Worm (Caenorhabditis elegans) whole organism, L4 larva: ENCODE data around the gene F17E9.2.

Source experiments
- D1046.2 ChIP-seq: fragments of 200-800 bp; sonication (Bioruptor generic); IDR thresholded peaks from 2 replicates; pipeline ENCODE4 v1.3.6; 2022; ENCODE audit warnings: missing genetic modification characterization, missing compliant biosample characterization
- F26F4.8 ChIP-seq: fragments of 200-800 bp; sonication (Bioruptor generic); conservative IDR thresholded peaks from 2 replicates; pipeline ENCODE4 v1.3.6; 2022; ENCODE audit warnings: missing genetic modification characterization, missing compliant biosample characterization
- F37D6.2 ChIP-seq: sonication (generic microtip); optimal IDR thresholded peaks from 2 replicates; lab custom pipeline; 2016; ENCODE audit warnings: mild to moderate bottlenecking, missing genetic modification characterization, missing compliant biosample characterization
- T20F7.1 ChIP-seq: fragments of 200-800 bp; sonication (Bioruptor generic); optimal IDR thresholded peaks from 2 replicates; lab custom pipeline; 2018; ENCODE audit warnings: mild to moderate bottlenecking, missing genetic modification characterization, missing compliant biosample characterization
- Y5F2A.4 ChIP-seq: fragments of 200-800 bp; sonication (Bioruptor generic); optimal IDR thresholded peaks from 2 replicates; lab custom pipeline; 2018; ENCODE audit warnings: mild to moderate bottlenecking, missing genetic modification characterization, missing compliant biosample characterization
- ZK337.2 ChIP-seq: fragments of 200-800 bp; sonication (Bioruptor generic); IDR thresholded peaks from 2 replicates; pipeline ENCODE4 v1.3.6; 2022; ENCODE audit warnings: missing genetic modification reagents, missing genetic modification characterization, missing compliant biosample characterization
- aha-1 ChIP-seq: fragments of 150-350 bp; peaks from one replicate; lab custom pipeline; 2014; ENCODE audit warnings: missing biosample characterization, missing genetic modification characterization
- attf-4 ChIP-seq: sonication (generic microtip); optimal IDR thresholded peaks from 3 replicates; lab custom pipeline; 2017; ENCODE audit warnings: missing biosample characterization, missing genetic modification characterization
- ceh-20 ChIP-seq: fragments of 200-800 bp; sonication (Bioruptor generic); IDR thresholded peaks from 2 replicates; pipeline ENCODE4 v1.3.6; 2022; ENCODE audit warnings: missing genetic modification reagents, missing genetic modification characterization, missing compliant biosample characterization
- ceh-44 ChIP-seq: fragments of 200-800 bp; sonication (Bioruptor generic); IDR thresholded peaks from 2 replicates; pipeline ENCODE4 v1.3.6; 2022; ENCODE audit warnings: missing genetic modification reagents, missing genetic modification characterization, missing compliant biosample characterization
- ceh-62 ChIP-seq: sonication (generic microtip); optimal IDR thresholded peaks from 2 replicates; lab custom pipeline; 2017; ENCODE audit warnings: missing biosample characterization, missing genetic modification characterization
- ceh-82 ChIP-seq: sonication (generic microtip); optimal IDR thresholded peaks from 2 replicates; lab custom pipeline; 2017; ENCODE audit warnings: missing biosample characterization, missing genetic modification characterization
- cey-2 ChIP-seq: sonication (generic microtip); optimal IDR thresholded peaks from 3 replicates; lab custom pipeline; 2017; ENCODE audit warnings: missing genetic modification characterization, mild to moderate bottlenecking, missing compliant biosample characterization, antibody characterized with exemption, borderline replicate concordance; ENCODE audit not compliant: insufficient read depth
- ctbp-1 ChIP-seq: fragments of 200-800 bp; sonication (Bioruptor generic); IDR thresholded peaks from 2 replicates; pipeline ENCODE4 v1.3.6; 2022; ENCODE audit warnings: missing genetic modification reagents, missing genetic modification characterization, missing compliant biosample characterization
- daf-16 ChIP-seq, 3 experiments: sonication (generic microtip); optimal IDR thresholded peaks; 2 replicates each; lab custom pipeline; 2016 to 2017; ENCODE audit warnings: missing genetic modification characterization in 3 of 3, missing genetic modification reagents in 3 of 3, mild to moderate bottlenecking in 2 of 3, missing compliant biosample characterization in 2 of 3, missing biosample characterization in 1 of 3, moderate library complexity in 1 of 3
- daf-19 ChIP-seq: fragments of 200-800 bp; sonication (Bioruptor generic); conservative IDR thresholded peaks from 2 replicates; pipeline ENCODE4 v1.3.6; 2022; ENCODE audit warnings: missing genetic modification characterization, missing compliant biosample characterization
- daf-8 ChIP-seq: fragments of 200-800 bp; sonication (Bioruptor generic); IDR thresholded peaks from 2 replicates; pipeline ENCODE4 v1.3.6; 2022; ENCODE audit warnings: missing genetic modification characterization, missing compliant biosample characterization
- dmd-8 ChIP-seq: fragments of 200-800 bp; sonication (Bioruptor generic); IDR thresholded peaks from 2 replicates; pipeline ENCODE4 v1.3.6; 2022; ENCODE audit warnings: missing genetic modification characterization, missing compliant biosample characterization
- jun-1 ChIP-seq: fragments of 150-350 bp; optimal IDR thresholded peaks from 2 replicates; lab custom pipeline; 2014; ENCODE audit warnings: missing biosample characterization, missing genetic modification reagents, missing genetic modification characterization
- lin-1 ChIP-seq: fragments of 200-800 bp; sonication (Bioruptor generic); IDR thresholded peaks from 2 replicates; pipeline ENCODE4 v1.3.6; 2022; ENCODE audit warnings: missing genetic modification reagents, missing genetic modification characterization, missing compliant biosample characterization
- lin-39 ChIP-seq: fragments of 150-350 bp; optimal IDR thresholded peaks from 2 replicates; lab custom pipeline; 2014; ENCODE audit warnings: missing biosample characterization, missing genetic modification reagents, missing genetic modification characterization
- madf-9 ChIP-seq: fragments of 200-800 bp; sonication (Bioruptor generic); conservative IDR thresholded peaks from 2 replicates; pipeline ENCODE4 v1.3.6; 2022; ENCODE audit warnings: missing genetic modification reagents, missing genetic modification characterization, missing compliant biosample characterization
- mdt-29 ChIP-seq: fragments of 200-800 bp; sonication (Bioruptor generic); IDR thresholded peaks from 2 replicates; pipeline ENCODE4 v1.3.6; 2022; ENCODE audit warnings: missing genetic modification reagents, missing genetic modification characterization, missing compliant biosample characterization
- mep-1 ChIP-seq: fragments of 150-350 bp; sonication (generic microtip); optimal IDR thresholded peaks from 3 replicates; lab custom pipeline; 2014; ENCODE audit warnings: missing biosample characterization, missing genetic modification characterization
- nhr-28 ChIP-seq: fragments of 150-350 bp; optimal IDR thresholded peaks from 2 replicates; lab custom pipeline; 2014; ENCODE audit warnings: missing biosample characterization, missing genetic modification characterization
- nhr-76 ChIP-seq: fragments of 150-350 bp; optimal IDR thresholded peaks from 2 replicates; lab custom pipeline; 2014; ENCODE audit warnings: missing biosample characterization, missing genetic modification characterization
- pha-4 ChIP-seq, 2 experiments: fragments of 150-350 bp in 1 of 2; fragments of 200-800 bp in 1 of 2; sonication (Bioruptor generic) in 1 of 2; IDR thresholded peaks in 1 of 2; optimal IDR thresholded peaks in 1 of 2; 2 replicates each; pipeline versions ENCODE4 v1.3.6 to Lab custom; 2014 to 2022; ENCODE audit warnings: missing genetic modification characterization in 2 of 2, missing genetic modification reagents in 2 of 2, missing biosample characterization in 1 of 2, missing compliant biosample characterization in 1 of 2
- php-3 ChIP-seq: fragments of 200-800 bp; sonication (Bioruptor generic); IDR thresholded peaks from 2 replicates; pipeline ENCODE4 v1.3.6; 2022; ENCODE audit warnings: missing genetic modification reagents, missing genetic modification characterization, missing compliant biosample characterization
- pqm-1 ChIP-seq: sonication (generic microtip); optimal IDR thresholded peaks from 2 replicates; lab custom pipeline; 2017; ENCODE audit warnings: missing biosample characterization, missing genetic modification characterization
- sdz-12 ChIP-seq: fragments of 200-800 bp; sonication (Bioruptor generic); optimal IDR thresholded peaks from 2 replicates; lab custom pipeline; 2018; ENCODE audit warnings: mild to moderate bottlenecking, missing genetic modification characterization, missing compliant biosample characterization
- snpc-1.2 ChIP-seq: fragments of 200-800 bp; sonication (Bioruptor generic); IDR thresholded peaks from 2 replicates; pipeline ENCODE4 v1.3.6; 2022; ENCODE audit warnings: missing genetic modification reagents, missing genetic modification characterization, missing compliant biosample characterization
- tra-1 ChIP-seq: fragments of 200-800 bp; sonication (Bioruptor generic); IDR thresholded peaks from 2 replicates; pipeline ENCODE4 v1.3.6; 2022; ENCODE audit warnings: missing genetic modification reagents, missing genetic modification characterization, missing compliant biosample characterization
- unc-62 ChIP-seq, 3 experiments: fragments of 150-350 bp in 1 of 3; sonication (generic microtip); optimal IDR thresholded peaks in 2 of 3; peaks in 1 of 3; 1 replicate in 1 of 3; 2 replicates in 2 of 3; lab custom pipeline; 2014 to 2017; ENCODE audit warnings: missing biosample characterization in 3 of 3, missing genetic modification characterization in 3 of 3, missing genetic modification reagents in 3 of 3, missing genotype in 1 of 3
- vab-7 ChIP-seq: fragments of 200-800 bp; sonication (Bioruptor generic); IDR thresholded peaks from 2 replicates; pipeline ENCODE4 v1.3.6; 2022; ENCODE audit warnings: missing genetic modification reagents, missing genetic modification characterization, missing compliant biosample characterization
- zfp-2 ChIP-seq: sonication (generic microtip); optimal IDR thresholded peaks from 2 replicates; lab custom pipeline; 2016; ENCODE audit warnings: mild to moderate bottlenecking, missing genetic modification characterization, missing compliant biosample characterization
- zfp-3 ChIP-seq: fragments of 200-800 bp; sonication (Bioruptor generic); conservative IDR thresholded peaks from 2 replicates; pipeline ENCODE4 v1.3.6; 2022; ENCODE audit warnings: missing genetic modification reagents, missing genetic modification characterization, missing compliant biosample characterization

F17E9.2 gene

ce11 chrIV:8358492-8358891, 2.8 kb downstream of the F17E9.2 start, which contains the start of gene D2096.13:
Gene D2096.13 (minus strand): TSS chrIV:8358592.
- TF ChIP-seq zfp-3 (GFP tag; lab: Robert Waterston, UW) (no peak), aha-1 (tag; lab: Kevin White, UChicago) (peak; percentile 35), ZK337.2 (GFP tag; lab: Robert Waterston, UW) (no peak)
- TF ChIP-seq, all 104 proteins: peak for 1

ce11 chrIV:8359716-8360407, 4.2 kb downstream of the F17E9.2 start, which contains the start of gene D2096.5:
Gene D2096.5 (minus strand): TSS chrIV:8359766.
- no peak for TF ChIP-seq ZK337.2 (GFP tag; lab: Robert Waterston, UW)
- no peak for TF ChIP-seq F37D6.2 (tag; lab: Kevin White, UChicago)
- TF ChIP-seq ceh-20 (GFP tag; lab: Robert Waterston, UW) = no peak
- no peak for TF ChIP-seq pqm-1 (tag; lab: Kevin White, UChicago)
- TF ChIP-seq daf-19 (GFP tag; lab: Robert Waterston, UW) = no peak
- TF ChIP-seq php-3 (GFP tag; lab: Robert Waterston, UW) = no peak
- TF ChIP-seq aha-1 (tag; lab: Kevin White, UChicago) = no peak
- no peak for TF ChIP-seq lin-39
- no peak for TF ChIP-seq attf-4 (tag; lab: Kevin White, UChicago)
- no peak for TF ChIP-seq snpc-1.2
- no peak for TF ChIP-seq mdt-29 (GFP tag; lab: Robert Waterston, UW)
- no peak for TF ChIP-seq dmd-8 (GFP tag; lab: Robert Waterston, UW)
- no peak for TF ChIP-seq daf-16 (GFP tag; optimal IDR thresholded peaks at IDR 0.05; lab: Kevin White, UChicago)
- peak; percentile 44 for TF ChIP-seq daf-16 (tag; optimal IDR thresholded peaks at IDR 0.05; lab: Kevin White, UChicago)
- peak; percentile 29 for TF ChIP-seq nhr-28 (tag; lab: Kevin White, UChicago)
- TF ChIP-seq mep-1 (tag; lab: Kevin White, UChicago) = no peak
- no peak for TF ChIP-seq pha-4 (GFP tag; IDR thresholded peaks at IDR 0.05; lab: Robert Waterston, UW)
- peak; percentile 29 for TF ChIP-seq pha-4 (tag; optimal IDR thresholded peaks at IDR 0.05; lab: Kevin White, UChicago)
- TF ChIP-seq ceh-82 = no peak
- no peak for TF ChIP-seq vab-7
- TF ChIP-seq ctbp-1 (GFP tag; lab: Robert Waterston, UW) = no peak
- no peak for TF ChIP-seq T20F7.1 (GFP tag; lab: Kevin White, UChicago)
- no peak for TF ChIP-seq madf-9 (GFP tag; lab: Robert Waterston, UW)
- TF ChIP-seq ceh-44 = no peak
- no peak for TF ChIP-seq jun-1 (tag; lab: Kevin White, UChicago)

- no peak for TF ChIP-seq sdz-12 (GFP tag; lab: Kevin White, UChicago)
- no peak for TF ChIP-seq ceh-62
- TF ChIP-seq lin-1 = no peak
- no peak for TF ChIP-seq F26F4.8 (GFP tag; lab: Robert Waterston, UW)
- TF ChIP-seq daf-19 (GFP tag; lab: Robert Waterston, UW) = no peak
- no peak for TF ChIP-seq daf-16 (GFP tag; optimal IDR thresholded peaks at IDR 0.05; lab: Kevin White, UChicago)
- TF ChIP-seq daf-16 (tag; optimal IDR thresholded peaks at IDR 0.05; lab: Kevin White, UChicago) = peak; percentile 33
- TF ChIP-seq, all 104 proteins: peak for 1
Measured at ce11 chrIV:8360817-8361216, 5.1 kb downstream of the F17E9.2 start, which contains the start of gene sqv-1. Gene sqv-1 (plus strand): TSS chrIV:8361117.

- no peak for TF ChIP-seq aha-1 (tag; lab: Kevin White, UChicago)
- TF ChIP-seq jun-1 (tag; lab: Kevin White, UChicago) = no peak
- TF ChIP-seq Y5F2A.4 (GFP tag; lab: Kevin White, UChicago) = no peak
- no peak for TF ChIP-seq unc-62 (GFP tag; optimal IDR thresholded peaks at IDR 0.05 in 1 of 2; lab: Kevin White, UChicago)
- no peak for TF ChIP-seq unc-62 (tag; optimal IDR thresholded peaks at IDR 0.05; lab: Kevin White, UChicago)
- no peak for TF ChIP-seq zfp-2 (tag; lab: Kevin White, UChicago)
- TF ChIP-seq cey-2 (tag; lab: Kevin White, UChicago) = no peak
- no peak for TF ChIP-seq daf-8 (GFP tag; lab: Robert Waterston, UW)
- TF ChIP-seq nhr-76 (tag; lab: Kevin White, UChicago) = no peak
- no peak for TF ChIP-seq D1046.2 (GFP tag; lab: Robert Waterston, UW)
- TF ChIP-seq tra-1 (GFP tag; lab: Robert Waterston, UW) = no peak
- no peak for TF ChIP-seq F26F4.8 (GFP tag; lab: Robert Waterston, UW)
Measured at ce11 chrIV:8363163-8363562, 7.5 kb downstream of the F17E9.2 start, which contains the start of gene D2096.12. Gene D2096.12 (plus strand): TSS chrIV:8363463.
